Fruit fly (Drosophila melanogaster) whole organism, pupa: ENCODE measurements around the gene Acer.

ENCODE experiments used
- CG10348 ChIP-seq: fragments of 200-800 bp; sonication (Bioruptor generic); IDR thresholded peaks from 2 replicates; pipeline ENCODE4 v1.3.6; 2022; ENCODE audit warnings: missing biosample characterization, missing genetic modification characterization
- CG12605 ChIP-seq: fragments of 200-800 bp; sonication (Bioruptor generic); IDR thresholded peaks from 2 replicates; pipeline ENCODE4 v1.3.6; 2022; ENCODE audit warnings: missing biosample characterization, missing genetic modification characterization
- CG13204 ChIP-seq: fragments of 200-800 bp; sonication (Bioruptor generic); optimal IDR thresholded peaks from 2 replicates; lab custom pipeline; 2018; ENCODE audit warnings: missing biosample characterization, mild to moderate bottlenecking, missing genetic modification characterization, moderate library complexity
- CG14655 ChIP-seq: fragments of 200-800 bp; sonication (Bioruptor generic); optimal IDR thresholded peaks from 3 replicates; lab custom pipeline; 2017; ENCODE audit warnings: mild to moderate bottlenecking, missing biosample characterization, missing genetic modification reagents, missing genetic modification characterization
- CG15710 ChIP-seq: fragments of 200-800 bp; sonication (Bioruptor generic); optimal IDR thresholded peaks from 2 replicates; lab custom pipeline; 2018; ENCODE audit warnings: missing biosample characterization, mild to moderate bottlenecking, missing genetic modification characterization, moderate library complexity
- CG17806 ChIP-seq: fragments of 200-800 bp; sonication (Bioruptor generic); optimal IDR thresholded peaks from 2 replicates; lab custom pipeline; 2018; ENCODE audit warnings: missing biosample characterization, mild to moderate bottlenecking, missing genetic modification characterization, moderate library complexity
- CG32121 ChIP-seq: fragments of 200-800 bp; sonication (Bioruptor generic); IDR thresholded peaks from 2 replicates; pipeline ENCODE4 v1.3.6; 2022; ENCODE audit warnings: missing biosample characterization, missing genetic modification characterization
- CG34367 ChIP-seq: fragments of 200-800 bp; sonication (Bioruptor generic); optimal IDR thresholded peaks from 2 replicates; lab custom pipeline; 2018; ENCODE audit warnings: missing biosample characterization, mild to moderate bottlenecking, missing genetic modification characterization
- CG4496 ChIP-seq: fragments of 200-800 bp; sonication (Bioruptor generic); IDR thresholded peaks from 3 replicates; pipeline ENCODE4 v1.3.6; 2022; ENCODE audit warnings: missing biosample characterization, missing genetic modification characterization
- CG8159 ChIP-seq: fragments of 200-800 bp; sonication (Bioruptor generic); optimal IDR thresholded peaks from 3 replicates; lab custom pipeline; 2018; ENCODE audit warnings: missing biosample characterization, mild to moderate bottlenecking, missing genetic modification characterization, moderate library complexity
- CG8301 ChIP-seq: fragments of 200-800 bp; sonication (Bioruptor generic); optimal IDR thresholded peaks from 2 replicates; lab custom pipeline; 2018; ENCODE audit warnings: missing biosample characterization, mild to moderate bottlenecking, missing genetic modification characterization
- CG9948 ChIP-seq: fragments of 200-800 bp; sonication (Bioruptor generic); optimal IDR thresholded peaks from 2 replicates; lab custom pipeline; 2018; ENCODE audit warnings: missing biosample characterization, mild to moderate bottlenecking, missing genetic modification characterization, moderate library complexity
- D1 ChIP-seq: fragments of 200-800 bp; sonication (Bioruptor generic); optimal IDR thresholded peaks from 2 replicates; lab custom pipeline; 2018; ENCODE audit warnings: missing biosample characterization, mild to moderate bottlenecking, missing genetic modification characterization, moderate library complexity
- EcR ChIP-seq: fragments of 200-800 bp; sonication (Bioruptor generic); optimal IDR thresholded peaks from 3 replicates; lab custom pipeline; 2019; ENCODE audit warnings: missing biosample characterization, missing genetic modification characterization, mild to moderate bottlenecking, moderate library complexity, missing genetic modification reagents
- Ets98B ChIP-seq: fragments of 200-800 bp; sonication (Bioruptor generic); IDR thresholded peaks from 2 replicates; pipeline ENCODE4 v1.3.6; 2022; ENCODE audit warnings: missing biosample characterization, missing genetic modification characterization
- Pif1A ChIP-seq: fragments of 200-800 bp; sonication (Bioruptor generic); optimal IDR thresholded peaks from 3 replicates; lab custom pipeline; 2016; ENCODE audit warnings: missing biosample characterization, missing genetic modification characterization
- Pif1B ChIP-seq: fragments of 200-800 bp; sonication (Bioruptor generic); optimal IDR thresholded peaks from 3 replicates; lab custom pipeline; 2016; ENCODE audit warnings: missing biosample characterization, missing genetic modification characterization
- Snoo ChIP-seq: fragments of 200-800 bp; sonication (Bioruptor generic); optimal IDR thresholded peaks from 3 replicates; lab custom pipeline; 2017; ENCODE audit warnings: missing biosample characterization, mild to moderate bottlenecking, missing genetic modification characterization, inconsistent platforms
- fd96Ca ChIP-seq: fragments of 200-800 bp; sonication (Bioruptor generic); IDR thresholded peaks from 3 replicates; pipeline ENCODE4 v1.3.6; 2022; ENCODE audit warnings: missing biosample characterization, missing genetic modification characterization
- gl ChIP-seq: fragments of 200-800 bp; sonication (Bioruptor generic); optimal IDR thresholded peaks from 2 replicates; lab custom pipeline; 2018; ENCODE audit warnings: missing biosample characterization, mild to moderate bottlenecking, missing genetic modification characterization
- rn ChIP-seq: fragments of 200-800 bp; sonication (Bioruptor generic); IDR thresholded peaks from 2 replicates; pipeline ENCODE4 v1.3.6; 2022; ENCODE audit warnings: missing biosample characterization, missing genetic modification characterization

Acer gene

dm6 chr2L:8533632-8534031 is 11.9 kb downstream of the Acer start:
- TF ChIP-seq CG9948 (tag; lab: Kevin White, UChicago) (no peak), EcR (GFP tag; lab: Kevin White, UChicago) (no peak)
- TF ChIP-seq, all 21 proteins: peak for 0

dm6 chr2L:8534118-8534514 is 12.4 kb downstream of the Acer start:
- TF ChIP-seq CG14655 (GFP tag; lab: Kevin White, UChicago) (no peak), CG13204 (no peak), CG10348 (no peak), CG8159 (no peak), rn (no peak), CG32121 (GFP tag; lab: Robert Waterston, UW) (no peak), EcR (GFP tag; lab: Kevin White, UChicago) (no peak), Ets98B (no peak), Snoo (tag; lab: Kevin White, UChicago) (no peak)

dm6 chr2L:8534515-8535295 is 13.0 kb downstream of the Acer start:
- peak; percentile 96 for TF ChIP-seq CG4496 (GFP tag; lab: Robert Waterston, UW)
- peak; percentile 97 for TF ChIP-seq CG34367 (tag; lab: Kevin White, UChicago)
- TF ChIP-seq rn, result peak; percentile 96
- TF ChIP-seq EcR (GFP tag; lab: Kevin White, UChicago), result peak; percentile 88
- peak; percentile 96 for TF ChIP-seq Ets98B
- peak; percentile 98 for TF ChIP-seq fd96Ca (GFP tag; lab: Robert Waterston, UW)
- TF ChIP-seq CG15710 (tag; lab: Kevin White, UChicago), result peak; percentile 97
- peak; percentile 98 for TF ChIP-seq Pif1A (GFP tag; lab: Kevin White, UChicago)
- peak; percentile 98 for TF ChIP-seq CG32121 (GFP tag; lab: Robert Waterston, UW)
- TF ChIP-seq CG12605, result peak; percentile 95
- TF ChIP-seq gl (tag; lab: Kevin White, UChicago), result peak; percentile 94
- peak; percentile 99 for TF ChIP-seq CG9948 (tag; lab: Kevin White, UChicago)
- TF ChIP-seq D1 (tag; lab: Kevin White, UChicago), result peak; percentile 98
- peak; percentile 98 for TF ChIP-seq Pif1B
- peak; percentile 98 for TF ChIP-seq CG14655 (GFP tag; lab: Kevin White, UChicago)
- peak; percentile 98 for TF ChIP-seq Snoo (tag; lab: Kevin White, UChicago)
- TF ChIP-seq CG8301, result peak; percentile 99
- TF ChIP-seq CG17806 (tag; lab: Kevin White, UChicago), result peak; percentile 97
- TF ChIP-seq CG8159, result peak; percentile 97
- peak; percentile 91 for TF ChIP-seq CG13204
- TF ChIP-seq CG10348, result peak; percentile 91

dm6 chr2L:8535394-8536176 is 13.9 kb downstream of the Acer start:
- TF ChIP-seq CG9948 (tag; lab: Kevin White, UChicago), result peak; percentile 97
- peak; percentile 96 for TF ChIP-seq CG8159
- peak; percentile 85 for TF ChIP-seq Pif1B
- peak; percentile 54; the same call in 1 of the 2 replicates for TF ChIP-seq rn
- peak; percentile 96 for TF ChIP-seq CG14655 (GFP tag; lab: Kevin White, UChicago)
- peak; percentile 94 for TF ChIP-seq D1 (tag; lab: Kevin White, UChicago)
- peak; percentile 69 for TF ChIP-seq CG13204
- TF ChIP-seq CG10348, result 0 out of 2 replicates have a peak, but pooled peaks have one; percentile 7
- TF ChIP-seq Pif1A (GFP tag; lab: Kevin White, UChicago), result peak; percentile 76
- peak; percentile 84 for TF ChIP-seq CG8301
- peak; percentile 50 for TF ChIP-seq gl (tag; lab: Kevin White, UChicago)
- peak; percentile 83 for TF ChIP-seq CG34367 (tag; lab: Kevin White, UChicago)
- peak; percentile 92 for TF ChIP-seq CG17806 (tag; lab: Kevin White, UChicago)
- TF ChIP-seq Ets98B, result peak; percentile 71
- TF ChIP-seq EcR (GFP tag; lab: Kevin White, UChicago), result no peak
- TF ChIP-seq Snoo (tag; lab: Kevin White, UChicago), result peak; percentile 90
- peak; percentile 93 for TF ChIP-seq CG15710 (tag; lab: Kevin White, UChicago)
- peak; percentile 61 for TF ChIP-seq CG32121 (GFP tag; lab: Robert Waterston, UW)
- peak; percentile 72 for TF ChIP-seq CG4496 (GFP tag; lab: Robert Waterston, UW)
- peak; percentile 64 for TF ChIP-seq fd96Ca (GFP tag; lab: Robert Waterston, UW)
- TF ChIP-seq CG12605, result peak; percentile 41; the same call in 1 of the 2 replicates

DNA sequence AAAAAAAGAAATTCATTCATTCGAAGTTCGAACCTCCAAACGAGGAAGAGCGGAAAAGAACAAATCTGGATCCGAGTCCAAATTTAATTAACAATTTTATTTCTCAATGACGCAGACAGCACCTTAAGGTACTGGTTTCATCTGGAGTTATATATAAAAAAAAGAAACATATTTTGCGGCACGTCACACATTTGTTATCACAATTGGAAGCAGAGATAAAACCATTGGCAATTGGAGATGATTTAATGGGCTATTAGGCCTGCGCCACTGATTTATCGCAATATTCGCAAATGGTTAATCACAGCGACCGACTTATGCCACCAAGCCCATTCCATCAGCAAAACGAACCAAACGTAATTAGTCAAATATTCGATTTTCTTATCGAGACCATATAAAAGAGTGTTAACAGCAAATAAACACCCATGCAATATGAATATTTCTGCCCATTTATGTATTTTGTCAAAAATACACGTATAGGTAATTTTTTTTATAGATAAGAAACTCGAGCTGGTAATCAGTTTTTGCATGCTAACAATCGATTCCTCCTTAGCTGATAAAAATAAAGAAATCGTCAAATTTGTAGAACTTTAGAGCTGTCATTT is 16.8 kb downstream of the Acer start:
- no peak for TF ChIP-seq CG34367 (tag; lab: Kevin White, UChicago)
- no peak for TF ChIP-seq CG8301
- no peak for TF ChIP-seq CG8159
- TF ChIP-seq, all 21 proteins: peak for 0
